Worm (Caenorhabditis elegans) whole organism, L1 larva: ENCODE data around the gene W05E10.5.

ENCODE experiments used
- C04F5.9 ChIP-seq: sonication (generic microtip); optimal IDR thresholded peaks from 2 replicates; lab custom pipeline; 2016; ENCODE audit warnings: missing genetic modification characterization, missing compliant biosample characterization
- C16A3.4 ChIP-seq: fragments of 150-350 bp; optimal IDR thresholded peaks from 2 replicates; lab custom pipeline; 2014; ENCODE audit warnings: missing biosample characterization, missing genetic modification characterization
- C34B4.2 ChIP-seq: sonication (generic microtip); optimal IDR thresholded peaks from 2 replicates; lab custom pipeline; 2017; ENCODE audit warnings: mild to moderate bottlenecking, missing genetic modification characterization, missing compliant biosample characterization
- F16B12.6 ChIP-seq: fragments of 150-350 bp; optimal IDR thresholded peaks from 2 replicates; lab custom pipeline; 2014; ENCODE audit warnings: missing biosample characterization, missing genetic modification characterization
- Y116A8C.19 ChIP-seq: sonication (generic microtip); optimal IDR thresholded peaks from 2 replicates; lab custom pipeline; 2016; ENCODE audit warnings: missing compliant biosample characterization, missing genetic modification characterization, borderline replicate concordance
- aha-1 ChIP-seq: fragments of 150-350 bp; optimal IDR thresholded peaks from 2 replicates; lab custom pipeline; 2014; ENCODE audit warnings: missing biosample characterization, missing genetic modification characterization
- alr-1 ChIP-seq: fragments of 200-800 bp; sonication (Bioruptor generic); optimal IDR thresholded peaks from 2 replicates; lab custom pipeline; 2018; ENCODE audit warnings: borderline replicate concordance, mild to moderate bottlenecking, missing genetic modification characterization, missing compliant biosample characterization
- ama-1 ChIP-seq: fragments of 150-350 bp; optimal IDR thresholded peaks from 2 replicates; lab custom pipeline; 2014
- blmp-1 ChIP-seq: fragments of 150-350 bp; optimal IDR thresholded peaks from 2 replicates; lab custom pipeline; 2014; ENCODE audit warnings: missing biosample characterization, missing genetic modification characterization
- ceh-63 ChIP-seq: fragments of 200-800 bp; sonication (Bioruptor generic); optimal IDR thresholded peaks from 2 replicates; lab custom pipeline; 2018; ENCODE audit warnings: mild to moderate bottlenecking, missing genetic modification characterization, missing compliant biosample characterization
- ceh-82 ChIP-seq, 3 experiments: fragments of 150-350 bp in 1 of 3; sonication (generic microtip) in 2 of 3; optimal IDR thresholded peaks; 2 replicates each; lab custom pipeline; 2014 to 2017; ENCODE audit warnings: missing biosample characterization in 3 of 3, missing genetic modification characterization in 3 of 3
- ceh-88 ChIP-seq: fragments of 200-800 bp; sonication (Bioruptor generic); IDR thresholded peaks from 2 replicates; pipeline ENCODE4 v1.3.6; 2022; ENCODE audit warnings: missing genetic modification characterization, missing compliant biosample characterization
- ceh-90 ChIP-seq: sonication (generic microtip); optimal IDR thresholded peaks from 2 replicates; lab custom pipeline; 2016; ENCODE audit warnings: missing genetic modification characterization, missing compliant biosample characterization
- ces-1 ChIP-seq: fragments of 150-350 bp; optimal IDR thresholded peaks from 2 replicates; lab custom pipeline; 2014; ENCODE audit warnings: missing biosample characterization, missing genetic modification reagents, missing genetic modification characterization
- dpl-1 ChIP-seq, 3 experiments: fragments of 150-350 bp in 2 of 3; sonication (generic microtip) in 1 of 3; optimal IDR thresholded peaks; 2 replicates each; lab custom pipeline; 2014 to 2017; ENCODE audit warnings: missing biosample characterization in 3 of 3, missing genetic modification characterization in 3 of 3, missing genetic modification reagents in 3 of 3
- dsc-1 ChIP-seq: sonication (generic microtip); optimal IDR thresholded peaks from 2 replicates; lab custom pipeline; 2016; ENCODE audit warnings: mild to moderate bottlenecking, missing genetic modification characterization, missing compliant biosample characterization
- efl-1 ChIP-seq, 4 experiments: fragments of 150-350 bp; optimal IDR thresholded peaks in 3 of 4; peaks in 1 of 4; 1 replicate in 1 of 4; 2 replicates in 3 of 4; lab custom pipeline; 2014; ENCODE audit warnings: missing biosample characterization in 2 of 4, missing genetic modification characterization in 2 of 4, missing genetic modification reagents in 2 of 4
- egl-13 ChIP-seq: sonication (generic microtip); optimal IDR thresholded peaks from 2 replicates; lab custom pipeline; 2016; ENCODE audit warnings: missing genotype, missing genetic modification reagents, missing genetic modification characterization, missing compliant biosample characterization
- egl-27 ChIP-seq, 2 experiments: fragments of 150-350 bp in 1 of 2; sonication (generic microtip); optimal IDR thresholded peaks; 3 replicates each; lab custom pipeline; 2017 to 2018; ENCODE audit warnings: missing biosample characterization in 2 of 2, missing genetic modification characterization in 2 of 2, missing genetic modification reagents in 2 of 2
- ets-5 ChIP-seq: fragments of 200-800 bp; sonication (Bioruptor generic); IDR thresholded peaks from 2 replicates; pipeline ENCODE4 v1.3.6; 2022; ENCODE audit warnings: missing genetic modification characterization, missing compliant biosample characterization
- fkh-10 ChIP-seq: sonication (generic microtip); optimal IDR thresholded peaks from 2 replicates; lab custom pipeline; 2017; ENCODE audit warnings: missing biosample characterization, missing genetic modification reagents, missing genetic modification characterization
- fkh-4 ChIP-seq: sonication (generic microtip); optimal IDR thresholded peaks from 2 replicates; lab custom pipeline; 2016; ENCODE audit warnings: missing compliant biosample characterization, missing genetic modification characterization, borderline replicate concordance
- hlh-17 ChIP-seq: fragments of 200-800 bp; sonication (Bioruptor generic); optimal IDR thresholded peaks from 2 replicates; lab custom pipeline; 2018; ENCODE audit warnings: missing genetic modification characterization, mild to moderate bottlenecking, missing compliant biosample characterization, moderate library complexity, borderline replicate concordance
- hlh-4 ChIP-seq: sonication (generic microtip); optimal IDR thresholded peaks from 2 replicates; lab custom pipeline; 2016; ENCODE audit warnings: mild to moderate bottlenecking, missing genetic modification characterization, missing compliant biosample characterization
- hpl-2 ChIP-seq: fragments of 150-350 bp; optimal IDR thresholded peaks from 2 replicates; lab custom pipeline; 2014; ENCODE audit warnings: missing biosample characterization, missing genetic modification reagents, missing genetic modification characterization
- jun-1 ChIP-seq: fragments of 150-350 bp; optimal IDR thresholded peaks from 2 replicates; lab custom pipeline; 2014; ENCODE audit warnings: missing biosample characterization, missing genetic modification reagents, missing genetic modification characterization
- lin-13 ChIP-seq: fragments of 150-350 bp; optimal IDR thresholded peaks from 2 replicates; lab custom pipeline; 2014; ENCODE audit warnings: missing biosample characterization, missing genetic modification reagents, missing genetic modification characterization
- lin-14 ChIP-seq: fragments of 200-800 bp; sonication (Bioruptor generic); optimal IDR thresholded peaks from 2 replicates; lab custom pipeline; 2018; ENCODE audit warnings: mild to moderate bottlenecking, missing genetic modification characterization, moderate library complexity, missing compliant biosample characterization
- lsy-2 ChIP-seq, 2 experiments: fragments of 150-350 bp; optimal IDR thresholded peaks; 2 replicates each; lab custom pipeline; 2014; ENCODE audit warnings: missing biosample characterization in 2 of 2, missing genetic modification characterization in 2 of 2
- mep-1 ChIP-seq: fragments of 150-350 bp; optimal IDR thresholded peaks from 2 replicates; lab custom pipeline; 2014; ENCODE audit warnings: missing biosample characterization, missing genetic modification characterization
- nhr-19 ChIP-seq: fragments of 200-800 bp; sonication (Bioruptor generic); conservative IDR thresholded peaks from 2 replicates; pipeline ENCODE4 v1.3.6; 2022; ENCODE audit warnings: missing genetic modification characterization, missing compliant biosample characterization
- nhr-20 ChIP-seq: sonication (generic microtip); optimal IDR thresholded peaks from 2 replicates; lab custom pipeline; 2016; ENCODE audit warnings: mild to moderate bottlenecking, missing genetic modification characterization, missing compliant biosample characterization
- nhr-47 ChIP-seq: sonication (generic microtip); optimal IDR thresholded peaks from 2 replicates; lab custom pipeline; 2016; ENCODE audit warnings: mild to moderate bottlenecking, missing genetic modification characterization, moderate library complexity, missing compliant biosample characterization
- nhr-71 ChIP-seq: sonication (generic microtip); optimal IDR thresholded peaks from 2 replicates; lab custom pipeline; 2016; ENCODE audit warnings: mild to moderate bottlenecking, missing genetic modification characterization, moderate library complexity, missing compliant biosample characterization
- nhr-76 ChIP-seq: sonication (generic microtip); optimal IDR thresholded peaks from 2 replicates; lab custom pipeline; 2017; ENCODE audit warnings: missing biosample characterization, missing genetic modification characterization
- nhr-77 ChIP-seq: fragments of 150-350 bp; optimal IDR thresholded peaks from 2 replicates; lab custom pipeline; 2014; ENCODE audit warnings: missing biosample characterization, missing genetic modification characterization
- nhr-84 ChIP-seq: sonication (generic microtip); optimal IDR thresholded peaks from 2 replicates; lab custom pipeline; 2017; ENCODE audit warnings: missing biosample characterization, missing genetic modification characterization
- nhr-85 ChIP-seq: sonication (generic microtip); peaks from one replicate; lab custom pipeline; 2016; ENCODE audit warnings: missing genetic modification characterization, inconsistent platforms, missing compliant biosample characterization
- nhr-90 ChIP-seq: sonication (generic microtip); optimal IDR thresholded peaks from 2 replicates; lab custom pipeline; 2016; ENCODE audit warnings: mild to moderate bottlenecking, missing genetic modification characterization, missing compliant biosample characterization; ENCODE audit not compliant: poor library complexity
- pax-3 ChIP-seq: fragments of 200-800 bp; sonication (Bioruptor generic); optimal IDR thresholded peaks from 2 replicates; lab custom pipeline; 2018; ENCODE audit warnings: mild to moderate bottlenecking, missing genetic modification characterization, moderate library complexity, missing compliant biosample characterization
- rnt-1 ChIP-seq: sonication (generic microtip); optimal IDR thresholded peaks from 2 replicates; lab custom pipeline; 2016; ENCODE audit warnings: mild to moderate bottlenecking, missing genetic modification characterization, moderate library complexity, missing compliant biosample characterization
- skn-1 ChIP-seq: fragments of 150-350 bp; optimal IDR thresholded peaks from 2 replicates; lab custom pipeline; 2014; ENCODE audit warnings: missing biosample characterization, missing genetic modification characterization
- snpc-4 ChIP-seq: fragments of 150-350 bp; optimal IDR thresholded peaks from 2 replicates; lab custom pipeline; 2014; ENCODE audit warnings: missing biosample characterization, missing genetic modification characterization
- sox-4 ChIP-seq: sonication (generic microtip); optimal IDR thresholded peaks from 2 replicates; lab custom pipeline; 2016; ENCODE audit warnings: missing genetic modification characterization, missing compliant biosample characterization
- sup-37 ChIP-seq: fragments of 200-800 bp; sonication (Bioruptor generic); optimal IDR thresholded peaks from 2 replicates; lab custom pipeline; 2018; ENCODE audit warnings: mild to moderate bottlenecking, missing genetic modification characterization, missing compliant biosample characterization
- swsn-7 ChIP-seq: sonication (generic microtip); optimal IDR thresholded peaks from 2 replicates; lab custom pipeline; 2016; ENCODE audit warnings: missing genetic modification characterization, missing compliant biosample characterization
- unc-30 ChIP-seq: sonication (generic microtip); optimal IDR thresholded peaks from 2 replicates; lab custom pipeline; 2017; ENCODE audit warnings: missing biosample characterization, missing genetic modification characterization
- unc-86 ChIP-seq: sonication (generic microtip); optimal IDR thresholded peaks from 2 replicates; lab custom pipeline; 2016; ENCODE audit warnings: missing genetic modification characterization, missing compliant biosample characterization
- unc-98 ChIP-seq: fragments of 200-800 bp; sonication (Bioruptor generic); IDR thresholded peaks from 2 replicates; pipeline ENCODE4 v1.3.6; 2022; ENCODE audit warnings: missing genetic modification characterization, missing compliant biosample characterization
- vab-15 ChIP-seq: sonication (generic microtip); optimal IDR thresholded peaks from 2 replicates; lab custom pipeline; 2017; ENCODE audit warnings: missing genotype, mild to moderate bottlenecking, missing genetic modification characterization, missing compliant biosample characterization
- xbp-1 ChIP-seq: sonication (generic microtip); optimal IDR thresholded peaks from 2 replicates; lab custom pipeline; 2016; ENCODE audit warnings: missing genetic modification characterization, missing compliant biosample characterization
- zip-4 ChIP-seq: fragments of 200-800 bp; sonication (Bioruptor generic); optimal IDR thresholded peaks from 2 replicates; lab custom pipeline; 2018; ENCODE audit warnings: mild to moderate bottlenecking, missing genetic modification characterization, moderate library complexity, missing compliant biosample characterization
- ztf-4 ChIP-seq: fragments of 150-350 bp; optimal IDR thresholded peaks from 2 replicates; lab custom pipeline; 2014; ENCODE audit warnings: missing biosample characterization, missing genetic modification characterization

Gene W05E10.5

ce11 chrV:11733460-11733859 lies 38.0 kb upstream of the W05E10.5 start, which contains the start of gene npp-22:
Gene npp-22 (minus strand): TSS chrV:11733472.
- TF ChIP-seq ztf-4 (tag; lab: Kevin White, UChicago): no peak
- TF ChIP-seq efl-1 (optimal IDR thresholded peaks at IDR 0.05; lab: Kevin White, UChicago): peak; percentile 96 to 99
- peak; percentile 96 to 100 for TF ChIP-seq efl-1 (GFP tag; optimal IDR thresholded peaks at IDR 0.05 in 1 of 2; lab: Kevin White, UChicago)
- no peak for TF ChIP-seq nhr-76 (tag; lab: Kevin White, UChicago)
- TF ChIP-seq nhr-85 (tag; lab: Kevin White, UChicago): peak; percentile 65
- no peak for TF ChIP-seq ama-1 (lab: Kevin White, UChicago)
- peak; percentile 72 to 84 for TF ChIP-seq lsy-2 (tag; optimal IDR thresholded peaks at IDR 0.05; lab: Kevin White, UChicago)
- TF ChIP-seq dsc-1 (tag; lab: Kevin White, UChicago): no peak
- peak; percentile 30 for TF ChIP-seq F16B12.6 (tag; lab: Kevin White, UChicago)
- no peak for TF ChIP-seq unc-30
- no peak for TF ChIP-seq hlh-17 (GFP tag; lab: Kevin White, UChicago)
- peak; percentile 22 for TF ChIP-seq nhr-77 (tag; lab: Kevin White, UChicago)
- TF ChIP-seq blmp-1 (tag; lab: Kevin White, UChicago): peak; percentile 64
- TF ChIP-seq xbp-1 (tag; lab: Kevin White, UChicago): peak; percentile 65
- TF ChIP-seq C04F5.9 (tag; lab: Kevin White, UChicago): no peak
- peak; percentile 75 for TF ChIP-seq nhr-20 (tag; lab: Kevin White, UChicago)
- TF ChIP-seq ceh-82 (tag; optimal IDR thresholded peaks at IDR 0.05; lab: Kevin White, UChicago): peak; percentile 17 to 54 (median 32)
- TF ChIP-seq ceh-90 (tag; lab: Kevin White, UChicago): no peak
- no peak for TF ChIP-seq fkh-10 (GFP tag; lab: Kevin White, UChicago)
- TF ChIP-seq C34B4.2 (tag; lab: Kevin White, UChicago): no peak
- peak; percentile 73 for TF ChIP-seq skn-1 (tag; lab: Kevin White, UChicago)
- no peak for TF ChIP-seq hpl-2 (GFP tag; lab: Kevin White, UChicago)
- TF ChIP-seq egl-27 (tag; optimal IDR thresholded peaks at IDR 0.05; lab: Kevin White, UChicago): no peak
- TF ChIP-seq aha-1 (tag; lab: Kevin White, UChicago): no peak
- TF ChIP-seq fkh-4: no peak
- peak; percentile 33 for TF ChIP-seq unc-86 (tag; lab: Kevin White, UChicago)
- TF ChIP-seq egl-13: no peak
- TF ChIP-seq nhr-90 (tag; lab: Kevin White, UChicago): peak; percentile 56
- peak; percentile 66 for TF ChIP-seq swsn-7 (tag; lab: Kevin White, UChicago)
- peak; percentile 63 for TF ChIP-seq lin-14 (GFP tag; lab: Kevin White, UChicago)
- peak; percentile 65 for TF ChIP-seq C16A3.4 (tag; lab: Kevin White, UChicago)
- peak; percentile 68 for TF ChIP-seq nhr-47 (tag; lab: Kevin White, UChicago)
- no peak for TF ChIP-seq nhr-84
- no peak for TF ChIP-seq jun-1
- TF ChIP-seq ceh-88 (GFP tag; lab: Robert Waterston, UW): no peak
- no peak for TF ChIP-seq alr-1 (tag; lab: Kevin White, UChicago)
- no peak for TF ChIP-seq ceh-63 (GFP tag; lab: Kevin White, UChicago)
- no peak for TF ChIP-seq ces-1 (GFP tag; lab: Kevin White, UChicago)
- no peak for TF ChIP-seq hlh-4 (tag; lab: Kevin White, UChicago)
- TF ChIP-seq sup-37 (GFP tag; lab: Kevin White, UChicago): no peak
- TF ChIP-seq dpl-1 (GFP tag; optimal IDR thresholded peaks at IDR 0.05; lab: Kevin White, UChicago): peak; percentile 93 to 95 (median 94)
- peak; percentile 65 for TF ChIP-seq rnt-1
- TF ChIP-seq zip-4: no peak
- TF ChIP-seq vab-15 (tag; lab: Kevin White, UChicago): no peak
- peak; percentile 72 for TF ChIP-seq nhr-71 (tag; lab: Kevin White, UChicago)
- peak; percentile 68 for TF ChIP-seq nhr-19 (GFP tag; lab: Robert Waterston, UW)
- peak; percentile 36 for TF ChIP-seq snpc-4 (tag; lab: Kevin White, UChicago)
- no peak for TF ChIP-seq unc-98
- TF ChIP-seq ets-5 (GFP tag; lab: Robert Waterston, UW): no peak
- TF ChIP-seq sox-4 (tag; lab: Kevin White, UChicago): no peak
- TF ChIP-seq Y116A8C.19 (tag; lab: Kevin White, UChicago): no peak
- TF ChIP-seq mep-1 (tag; lab: Kevin White, UChicago): peak; percentile 45
- no peak for TF ChIP-seq pax-3 (tag; lab: Kevin White, UChicago)
- TF ChIP-seq lin-13 (GFP tag; lab: Kevin White, UChicago): no peak
